Worm (Caenorhabditis elegans) whole organism, L1 larva: ENCODE data around the gene ZC239.6.

ENCODE experiments used
- C04F5.9 ChIP-seq: sonication (generic microtip); optimal IDR thresholded peaks from 2 replicates; lab custom pipeline; 2016; ENCODE audit warnings: missing genetic modification characterization, missing compliant biosample characterization
- C16A3.4 ChIP-seq: fragments of 150-350 bp; optimal IDR thresholded peaks from 2 replicates; lab custom pipeline; 2014; ENCODE audit warnings: missing biosample characterization, missing genetic modification characterization
- Y116A8C.19 ChIP-seq: sonication (generic microtip); optimal IDR thresholded peaks from 2 replicates; lab custom pipeline; 2016; ENCODE audit warnings: missing compliant biosample characterization, missing genetic modification characterization, borderline replicate concordance
- aly-2 ChIP-seq: fragments of 150-350 bp; optimal IDR thresholded peaks from 2 replicates; lab custom pipeline; 2014; ENCODE audit warnings: missing biosample characterization, missing genetic modification characterization
- ceh-8 ChIP-seq: fragments of 200-800 bp; sonication (Bioruptor generic); optimal IDR thresholded peaks from 2 replicates; lab custom pipeline; 2018; ENCODE audit warnings: mild to moderate bottlenecking, missing genetic modification characterization, moderate library complexity, missing compliant biosample characterization
- ces-1 ChIP-seq: fragments of 150-350 bp; optimal IDR thresholded peaks from 2 replicates; lab custom pipeline; 2014; ENCODE audit warnings: missing biosample characterization, missing genetic modification reagents, missing genetic modification characterization
- dpl-1 ChIP-seq, 3 experiments: fragments of 150-350 bp in 2 of 3; sonication (generic microtip) in 1 of 3; optimal IDR thresholded peaks; 2 replicates each; lab custom pipeline; 2014 to 2017; ENCODE audit warnings: missing biosample characterization in 3 of 3, missing genetic modification characterization in 3 of 3, missing genetic modification reagents in 3 of 3
- egl-27 ChIP-seq, 2 experiments: fragments of 150-350 bp in 1 of 2; sonication (generic microtip); optimal IDR thresholded peaks; 3 replicates each; lab custom pipeline; 2017 to 2018; ENCODE audit warnings: missing biosample characterization in 2 of 2, missing genetic modification characterization in 2 of 2, missing genetic modification reagents in 2 of 2
- elt-2 ChIP-seq: sonication (generic microtip); optimal IDR thresholded peaks from 2 replicates; lab custom pipeline; 2016; ENCODE audit warnings: missing genetic modification characterization, mild to moderate bottlenecking, inconsistent platforms, missing compliant biosample characterization, missing genetic modification reagents
- fkh-4 ChIP-seq: sonication (generic microtip); optimal IDR thresholded peaks from 2 replicates; lab custom pipeline; 2016; ENCODE audit warnings: missing compliant biosample characterization, missing genetic modification characterization, borderline replicate concordance
- fkh-8 ChIP-seq: sonication (generic microtip); optimal IDR thresholded peaks from 2 replicates; lab custom pipeline; 2016; ENCODE audit warnings: mild to moderate bottlenecking, missing genetic modification characterization, missing compliant biosample characterization
- hlh-4 ChIP-seq: sonication (generic microtip); optimal IDR thresholded peaks from 2 replicates; lab custom pipeline; 2016; ENCODE audit warnings: mild to moderate bottlenecking, missing genetic modification characterization, missing compliant biosample characterization
- hpl-2 ChIP-seq: fragments of 150-350 bp; optimal IDR thresholded peaks from 2 replicates; lab custom pipeline; 2014; ENCODE audit warnings: missing biosample characterization, missing genetic modification reagents, missing genetic modification characterization
- lin-14 ChIP-seq: fragments of 200-800 bp; sonication (Bioruptor generic); optimal IDR thresholded peaks from 2 replicates; lab custom pipeline; 2018; ENCODE audit warnings: mild to moderate bottlenecking, missing genetic modification characterization, moderate library complexity, missing compliant biosample characterization
- lin-35 ChIP-seq, 2 experiments: fragments of 150-350 bp; optimal IDR thresholded peaks; 2 replicates each; lab custom pipeline; 2014; ENCODE audit warnings: missing biosample characterization in 2 of 2, missing genetic modification characterization in 2 of 2, missing genetic modification reagents in 2 of 2
- lsy-2 ChIP-seq, 2 experiments: fragments of 150-350 bp; optimal IDR thresholded peaks; 2 replicates each; lab custom pipeline; 2014; ENCODE audit warnings: missing biosample characterization in 2 of 2, missing genetic modification characterization in 2 of 2
- mab-9 ChIP-seq: fragments of 200-800 bp; sonication (Bioruptor generic); IDR thresholded peaks from 2 replicates; pipeline ENCODE4 v1.3.6; 2022; ENCODE audit warnings: missing genetic modification reagents, missing genetic modification characterization, missing compliant biosample characterization
- mef-2 ChIP-seq: fragments of 150-350 bp; optimal IDR thresholded peaks from 2 replicates; lab custom pipeline; 2014; ENCODE audit warnings: missing biosample characterization, missing genetic modification characterization
- nhr-71 ChIP-seq: sonication (generic microtip); optimal IDR thresholded peaks from 2 replicates; lab custom pipeline; 2016; ENCODE audit warnings: mild to moderate bottlenecking, missing genetic modification characterization, moderate library complexity, missing compliant biosample characterization
- nhr-85 ChIP-seq: sonication (generic microtip); peaks from one replicate; lab custom pipeline; 2016; ENCODE audit warnings: missing genetic modification characterization, inconsistent platforms, missing compliant biosample characterization
- pax-3 ChIP-seq: fragments of 200-800 bp; sonication (Bioruptor generic); optimal IDR thresholded peaks from 2 replicates; lab custom pipeline; 2018; ENCODE audit warnings: mild to moderate bottlenecking, missing genetic modification characterization, moderate library complexity, missing compliant biosample characterization
- sox-4 ChIP-seq: sonication (generic microtip); optimal IDR thresholded peaks from 2 replicates; lab custom pipeline; 2016; ENCODE audit warnings: missing genetic modification characterization, missing compliant biosample characterization
- sptf-1 ChIP-seq: fragments of 150-350 bp; optimal IDR thresholded peaks from 2 replicates; lab custom pipeline; 2014; ENCODE audit warnings: missing biosample characterization, missing genetic modification characterization
- tbx-2 ChIP-seq: sonication (generic microtip); optimal IDR thresholded peaks from 2 replicates; lab custom pipeline; 2016; ENCODE audit warnings: missing genetic modification characterization, missing compliant biosample characterization
- unc-130 ChIP-seq: fragments of 150-350 bp; optimal IDR thresholded peaks from 2 replicates; lab custom pipeline; 2017; ENCODE audit warnings: missing biosample characterization, missing genetic modification characterization, inconsistent platforms
- unc-62 ChIP-seq: fragments of 150-350 bp; optimal IDR thresholded peaks from 2 replicates; lab custom pipeline; 2014; ENCODE audit warnings: missing biosample characterization, missing genetic modification reagents, missing genetic modification characterization
- unc-98 ChIP-seq: fragments of 200-800 bp; sonication (Bioruptor generic); IDR thresholded peaks from 2 replicates; pipeline ENCODE4 v1.3.6; 2022; ENCODE audit warnings: missing genetic modification characterization, missing compliant biosample characterization
- xbp-1 ChIP-seq: sonication (generic microtip); optimal IDR thresholded peaks from 2 replicates; lab custom pipeline; 2016; ENCODE audit warnings: missing genetic modification characterization, missing compliant biosample characterization
- zag-1 ChIP-seq: fragments of 150-350 bp; optimal IDR thresholded peaks from 2 replicates; lab custom pipeline; 2014; ENCODE audit warnings: missing biosample characterization, missing genetic modification characterization

The ZC239.6 gene

ce11 chrII:3208679-3209078 lies 752 bp upstream of the ZC239.6 start, which contains the start of gene sdz-35:
sdz-35 (minus strand) TSS chrII:3208779.
- no peak for TF ChIP-seq sox-4 (tag; lab: Kevin White, UChicago)
- TF ChIP-seq C16A3.4 (tag; lab: Kevin White, UChicago), result no peak

- no peak for TF ChIP-seq lsy-2 (tag; optimal IDR thresholded peaks at IDR 0.05; lab: Kevin White, UChicago)
- TF ChIP-seq hlh-4, result no peak
- no peak for TF ChIP-seq nhr-71 (tag; lab: Kevin White, UChicago)
These were observed 934 bp downstream of the ZC239.6 start, which contains the start of gene ZC239.5 for ce11 chrII:3210365-3210764. ZC239.5 (plus strand) TSS chrII:3210665.

- TF ChIP-seq elt-2, result no peak
- no peak for TF ChIP-seq lin-35 (GFP tag; optimal IDR thresholded peaks at IDR 0.05; lab: Kevin White, UChicago)
- TF ChIP-seq fkh-4 (tag; lab: Kevin White, UChicago), result no peak
- TF ChIP-seq tbx-2 (tag; lab: Kevin White, UChicago), result no peak
- TF ChIP-seq C04F5.9 (tag; lab: Kevin White, UChicago), result no peak
- TF ChIP-seq aly-2, result no peak
- TF ChIP-seq ceh-8 (GFP tag; lab: Kevin White, UChicago), result no peak
- TF ChIP-seq unc-98 (GFP tag; lab: Robert Waterston, UW), result no peak
- no peak for TF ChIP-seq fkh-8 (tag; lab: Kevin White, UChicago)
- TF ChIP-seq Y116A8C.19 (tag; lab: Kevin White, UChicago), result no peak
- TF ChIP-seq sox-4 (tag; lab: Kevin White, UChicago), result no peak
These were observed 4.5 kb downstream of the ZC239.6 start, which contains the start of gene ZC239.4 for ce11 chrII:3213898-3214297. ZC239.4 (plus strand) TSS chrII:3214198.

ce11 chrII:3215762-3216161 lies 6.3 kb downstream of the ZC239.6 start, which contains the start of gene ZC239.3:
ZC239.3 (plus strand) TSS chrII:3216062.
- TF ChIP-seq xbp-1 (tag; lab: Kevin White, UChicago), result peak; percentile 23

- TF ChIP-seq dpl-1 (GFP tag; optimal IDR thresholded peaks at IDR 0.05; lab: Kevin White, UChicago), result no peak
- TF ChIP-seq mab-9 (GFP tag; lab: Robert Waterston, UW), result no peak
- TF ChIP-seq hpl-2 (GFP tag; lab: Kevin White, UChicago), result no peak
- no peak for TF ChIP-seq nhr-71 (tag; lab: Kevin White, UChicago)
- TF ChIP-seq zag-1 (tag; lab: Kevin White, UChicago), result no peak
- no peak for TF ChIP-seq pax-3 (tag; lab: Kevin White, UChicago)
- TF ChIP-seq lin-35 (GFP tag; optimal IDR thresholded peaks at IDR 0.05; lab: Kevin White, UChicago), result no peak
- no peak for TF ChIP-seq C04F5.9 (tag; lab: Kevin White, UChicago)
- no peak for TF ChIP-seq unc-130 (tag; lab: Kevin White, UChicago)
- no peak for TF ChIP-seq xbp-1 (tag; lab: Kevin White, UChicago)
- TF ChIP-seq, all 84 proteins: peak for 0
These were observed 11.3 kb downstream of the ZC239.6 start, which contains the start of gene ZC239.22 for ce11 chrII:3220723-3221122. ZC239.22 (minus strand) TSS chrII:3220823.

- TF ChIP-seq unc-62 (no peak), lin-14 (GFP tag; lab: Kevin White, UChicago) (no peak)
These were observed 12.3 kb downstream of the ZC239.6 start, which contains the start of gene ZC239.14 for ce11 chrII:3221730-3222129. ZC239.14 (minus strand) TSS chrII:3222034.

- no peak for TF ChIP-seq nhr-85
- peak; percentile 21 for TF ChIP-seq elt-2
- no peak for TF ChIP-seq mab-9 (GFP tag; lab: Robert Waterston, UW)
- TF ChIP-seq ces-1 (GFP tag; lab: Kevin White, UChicago), result no peak
- TF ChIP-seq mef-2, result no peak
- TF ChIP-seq sptf-1, result no peak
- no peak for TF ChIP-seq egl-27 (tag; optimal IDR thresholded peaks at IDR 0.05; lab: Kevin White, UChicago)
- no peak for TF ChIP-seq Y116A8C.19 (tag; lab: Kevin White, UChicago)
- TF ChIP-seq, all 84 proteins: peak for 1
These were observed 13.3 kb downstream of the ZC239.6 start, which contains the start of gene ZC239.13 for ce11 chrII:3222686-3223085. ZC239.13 (minus strand) TSS chrII:3222839.
